Fruit fly (Drosophila melanogaster) whole organism, embryonic: ENCODE results near the gene Nxf3.

ENCODE experiments used
- CG10543 ChIP-seq: fragments of 200-800 bp; sonication (Bioruptor generic); optimal IDR thresholded peaks from 3 replicates; lab custom pipeline; 2017; ENCODE audit warnings: missing biosample characterization, mild to moderate bottlenecking, missing genetic modification characterization, moderate library complexity
- CG12391 ChIP-seq: fragments of 200-800 bp; sonication (Bioruptor generic); optimal IDR thresholded peaks from 3 replicates; lab custom pipeline; 2018; ENCODE audit warnings: missing biosample characterization, mild to moderate bottlenecking, missing genetic modification characterization, moderate library complexity
- CG15073 ChIP-seq: fragments of 200-800 bp; sonication (Bioruptor generic); optimal IDR thresholded peaks from 2 replicates; lab custom pipeline; 2016; ENCODE audit warnings: missing biosample characterization, missing genetic modification characterization
- CG1529 ChIP-seq: fragments of 200-800 bp; sonication (Bioruptor generic); optimal IDR thresholded peaks from 3 replicates; lab custom pipeline; 2018; ENCODE audit warnings: missing biosample characterization, missing genetic modification characterization
- CG15696 ChIP-seq: fragments of 200-800 bp; sonication (Bioruptor generic); optimal IDR thresholded peaks from 2 replicates; lab custom pipeline; 2019; ENCODE audit warnings: missing biosample characterization, mild to moderate bottlenecking, missing genetic modification characterization, moderate library complexity
- CG17359 ChIP-seq: fragments of 200-800 bp; sonication (Bioruptor generic); optimal IDR thresholded peaks from 3 replicates; lab custom pipeline; 2018; ENCODE audit warnings: missing biosample characterization, mild to moderate bottlenecking, missing genetic modification characterization, moderate library complexity
- CG17802 ChIP-seq: fragments of 200-800 bp; sonication (Bioruptor generic); optimal IDR thresholded peaks from 2 replicates; lab custom pipeline; 2018; ENCODE audit warnings: missing biosample characterization, mild to moderate bottlenecking, missing genetic modification characterization, moderate library complexity
- CG17829 ChIP-seq: fragments of 200-800 bp; optimal IDR thresholded peaks from 2 replicates; lab custom pipeline; 2019; ENCODE audit warnings: missing biosample characterization, mild to moderate bottlenecking, missing genetic modification characterization, moderate library complexity
- CG1792 ChIP-seq: fragments of 200-800 bp; sonication (Bioruptor generic); optimal IDR thresholded peaks from 2 replicates; lab custom pipeline; 2016; ENCODE audit warnings: missing biosample characterization, missing genetic modification characterization
- CG18764 ChIP-seq: fragments of 200-800 bp; sonication (Bioruptor generic); optimal IDR thresholded peaks from 3 replicates; lab custom pipeline; 2016; ENCODE audit warnings: missing biosample characterization, missing genetic modification characterization
- CG31388 ChIP-seq: fragments of 200-800 bp; sonication (Bioruptor generic); optimal IDR thresholded peaks from 2 replicates; lab custom pipeline; 2016; ENCODE audit warnings: missing biosample characterization, missing genetic modification characterization
- CG3407 ChIP-seq: fragments of 200-800 bp; sonication (Bioruptor generic); optimal IDR thresholded peaks from 2 replicates; lab custom pipeline; 2018; ENCODE audit warnings: missing biosample characterization, mild to moderate bottlenecking, missing genetic modification characterization
- CG4360 ChIP-seq: fragments of 200-800 bp; sonication (Bioruptor generic); IDR thresholded peaks from 2 replicates; pipeline ENCODE4 v1.3.6; 2022; ENCODE audit warnings: missing biosample characterization, missing genetic modification characterization
- CG6854 ChIP-seq: fragments of 200-800 bp; sonication (Bioruptor generic); optimal IDR thresholded peaks from 3 replicates; lab custom pipeline; 2017; ENCODE audit warnings: missing biosample characterization, mild to moderate bottlenecking, missing genetic modification characterization
- Dll ChIP-seq: fragments of 200-800 bp; sonication (Bioruptor generic); IDR thresholded peaks from 4 replicates; pipeline ENCODE4 v1.3.6; 2022; ENCODE audit warnings: missing biosample characterization, missing genetic modification characterization; ENCODE audit not compliant: partially characterized antibody
- Drgx ChIP-seq: fragments of 200-800 bp; sonication (Bioruptor generic); IDR thresholded peaks from 2 replicates; pipeline ENCODE4 v1.3.6; 2022; ENCODE audit warnings: missing biosample characterization, missing genetic modification characterization
- Gug ChIP-seq: fragments of 200-800 bp; sonication (Bioruptor generic); IDR thresholded peaks from 4 replicates; pipeline ENCODE4 v1.3.6; 2022; ENCODE audit warnings: missing biosample characterization, missing genetic modification characterization
- HHEX ChIP-seq: fragments of 200-800 bp; sonication (Bioruptor generic); optimal IDR thresholded peaks from 3 replicates; lab custom pipeline; 2017; ENCODE audit warnings: missing biosample characterization, mild to moderate bottlenecking, missing genetic modification characterization, missing genetic modification reagents
- MTF-1 ChIP-seq: fragments of 200-800 bp; sonication (Bioruptor generic); optimal IDR thresholded peaks from 2 replicates; lab custom pipeline; 2018; ENCODE audit warnings: missing biosample characterization, mild to moderate bottlenecking, missing genetic modification characterization, borderline replicate concordance
- Max ChIP-seq: fragments of 200-800 bp; sonication (Bioruptor generic); optimal IDR thresholded peaks from 2 replicates; lab custom pipeline; 2016; ENCODE audit warnings: missing biosample characterization, mild to moderate bottlenecking, missing genetic modification characterization
- Meics ChIP-seq: fragments of 200-800 bp; sonication (Bioruptor generic); optimal IDR thresholded peaks from 2 replicates; lab custom pipeline; 2017; ENCODE audit warnings: missing biosample characterization, mild to moderate bottlenecking, missing genetic modification characterization
- Opbp ChIP-seq: fragments of 200-800 bp; sonication (Bioruptor generic); IDR thresholded peaks from 3 replicates; pipeline ENCODE4 v1.3.6; 2022; ENCODE audit warnings: missing biosample characterization, missing genetic modification characterization; ENCODE audit not compliant: partially characterized antibody
- Pdp1 ChIP-seq, 2 experiments: fragments of 200-800 bp; sonication (Bioruptor generic); optimal IDR thresholded peaks; 3 replicates each; lab custom pipeline; 2016; ENCODE audit warnings: missing biosample characterization in 2 of 2, missing genetic modification characterization in 2 of 2, mild to moderate bottlenecking in 1 of 2, moderate library complexity in 1 of 2
- Tbp ChIP-seq: fragments of >200 bp; optimal IDR thresholded peaks from 2 replicates; lab custom pipeline; 2018; ENCODE audit warnings: missing biosample characterization, missing genetic modification characterization
- Trl ChIP-seq, 3 experiments: fragments of >200 bp in 2 of 3; fragments of 200-800 bp in 1 of 3; sonication (Bioruptor generic) in 1 of 3; optimal IDR thresholded peaks; 2 replicates in 1 of 3; 3 replicates in 2 of 3; lab custom pipeline; 2016 to 2017; ENCODE audit warnings: missing biosample characterization in 1 of 3, missing genetic modification characterization in 1 of 3
- amos ChIP-seq: fragments of 200-800 bp; sonication (Bioruptor generic); IDR thresholded peaks from 2 replicates; pipeline ENCODE4 v1.3.6; 2022; ENCODE audit warnings: missing biosample characterization, missing genetic modification characterization; ENCODE audit not compliant: partially characterized antibody
- az2 ChIP-seq: fragments of 200-800 bp; sonication (Bioruptor generic); optimal IDR thresholded peaks from 3 replicates; lab custom pipeline; 2016; ENCODE audit warnings: missing biosample characterization, missing genetic modification characterization
- cas ChIP-seq: fragments of 200-800 bp; sonication (Bioruptor generic); IDR thresholded peaks from 2 replicates; pipeline ENCODE4 v1.3.6; 2022; ENCODE audit warnings: missing biosample characterization, missing genetic modification characterization
- cato ChIP-seq: fragments of 200-800 bp; sonication (Bioruptor generic); optimal IDR thresholded peaks from 2 replicates; lab custom pipeline; 2016; ENCODE audit warnings: missing biosample characterization, missing genetic modification characterization, borderline replicate concordance
- chinmo ChIP-seq: fragments of 200-800 bp; sonication (Bioruptor generic); IDR thresholded peaks from 4 replicates; pipeline ENCODE4 v1.3.6; 2022; ENCODE audit warnings: missing biosample characterization, missing genetic modification characterization; ENCODE audit not compliant: partially characterized antibody
- ci ChIP-seq: fragments of 200-800 bp; sonication (Bioruptor generic); IDR thresholded peaks from 3 replicates; pipeline ENCODE4 v1.3.6; 2022; ENCODE audit warnings: missing biosample characterization, missing genetic modification characterization
- da ChIP-seq: fragments of 200-800 bp; sonication (Bioruptor generic); optimal IDR thresholded peaks from 2 replicates; lab custom pipeline; 2016; ENCODE audit warnings: missing biosample characterization, missing genetic modification characterization
- emc ChIP-seq: fragments of 200-800 bp; sonication (Bioruptor generic); optimal IDR thresholded peaks from 2 replicates; lab custom pipeline; 2016; ENCODE audit warnings: missing biosample characterization, missing genetic modification characterization
- fd3F ChIP-seq: fragments of 200-800 bp; sonication (Bioruptor generic); optimal IDR thresholded peaks from 2 replicates; lab custom pipeline; 2018; ENCODE audit warnings: missing biosample characterization, mild to moderate bottlenecking, missing genetic modification characterization, moderate library complexity
- gem ChIP-seq: fragments of 200-800 bp; sonication (Bioruptor generic); optimal IDR thresholded peaks from 2 replicates; lab custom pipeline; 2019; ENCODE audit warnings: missing biosample characterization, mild to moderate bottlenecking, missing genetic modification characterization, moderate library complexity
- hb ChIP-seq: fragments of 200-800 bp; sonication (Bioruptor generic); IDR thresholded peaks from 3 replicates; pipeline ENCODE4 v1.3.6; 2022; ENCODE audit warnings: missing biosample characterization, missing genetic modification characterization; ENCODE audit not compliant: partially characterized antibody
- hkb ChIP-seq, 2 experiments: fragments of 200-800 bp in 1 of 2; fragments of >200 bp in 1 of 2; sonication (Bioruptor generic) in 1 of 2; IDR thresholded peaks in 1 of 2; optimal IDR thresholded peaks in 1 of 2; 2 replicates each; pipeline versions ENCODE4 v1.3.6 to Lab custom; 2017 to 2022; ENCODE audit warnings: missing biosample characterization in 1 of 2, missing genetic modification characterization in 1 of 2
- jumu ChIP-seq: fragments of 200-800 bp; sonication (Bioruptor generic); optimal IDR thresholded peaks from 3 replicates; lab custom pipeline; 2016; ENCODE audit warnings: missing biosample characterization, missing genetic modification characterization
- nau ChIP-seq: fragments of 200-800 bp; sonication (Bioruptor generic); optimal IDR thresholded peaks from 3 replicates; lab custom pipeline; 2017; ENCODE audit warnings: missing biosample characterization, mild to moderate bottlenecking, missing genetic modification characterization, missing genetic modification reagents
- nom ChIP-seq: fragments of 200-800 bp; sonication (Bioruptor generic); optimal IDR thresholded peaks from 2 replicates; lab custom pipeline; 2017; ENCODE audit warnings: missing biosample characterization, missing genetic modification characterization, mild to moderate bottlenecking, moderate library complexity, missing genetic modification reagents
- sens ChIP-seq: fragments of 200-800 bp; sonication (Bioruptor generic); peaks from one replicate; lab custom pipeline; 2016; ENCODE audit warnings: missing biosample characterization, missing genetic modification characterization
- sna ChIP-seq: fragments of 200-800 bp; sonication (Bioruptor generic); IDR thresholded peaks from 2 replicates; pipeline ENCODE4 v1.3.6; 2022; ENCODE audit warnings: missing biosample characterization, missing genetic modification characterization; ENCODE audit not compliant: partially characterized antibody
- sqz ChIP-seq: fragments of 200-800 bp; sonication (Bioruptor generic); optimal IDR thresholded peaks from 3 replicates; lab custom pipeline; 2018; ENCODE audit warnings: missing biosample characterization, mild to moderate bottlenecking, missing genetic modification characterization
- ttk ChIP-seq: fragments of 200-800 bp; sonication (Bioruptor generic); IDR thresholded peaks from 2 replicates; pipeline ENCODE4 v2.1.2; 2022; ENCODE audit warnings: missing biosample characterization, missing genetic modification characterization

Nxf3 gene

DNA sequence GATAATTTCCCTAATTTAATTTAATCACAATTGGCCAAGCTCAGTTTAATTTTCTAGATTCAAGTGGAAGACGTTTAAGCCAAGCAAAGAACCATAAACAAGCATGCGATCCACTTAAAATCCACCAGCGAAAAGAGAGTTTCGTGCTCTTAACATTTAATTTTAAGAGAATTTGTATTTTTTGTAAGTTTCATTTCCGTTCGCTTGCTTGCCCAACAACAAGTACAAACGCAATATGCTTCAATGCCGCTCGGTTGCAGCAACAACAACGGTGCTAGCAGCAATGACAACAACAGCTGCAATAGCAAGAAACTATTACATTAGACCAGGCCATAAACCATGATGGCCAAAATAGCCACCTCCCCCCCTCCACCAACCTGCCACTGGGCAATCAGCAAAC, 30.1 kb upstream of the Nxf3 start (continued):
- TF ChIP-seq CG12391 (tag; lab: Kevin White, UChicago) (no peak), HHEX (GFP tag; lab: Kevin White, UChicago) (peak; percentile 20), sna (GFP tag; lab: Robert Waterston, UW) (0 out of 2 replicates have a peak, but pooled peaks have one; percentile 16), sens (GFP tag; lab: Kevin White, UChicago) (peak; percentile 57), nom (GFP tag; lab: Kevin White, UChicago) (peak; percentile 39), sqz (GFP tag; lab: Kevin White, UChicago) (peak; percentile 63), amos (GFP tag; lab: Robert Waterston, UW) (no peak), hkb (optimal IDR thresholded peaks at IDR 0.05; lab: Kevin White, UChicago) (no peak), hkb (GFP tag; IDR thresholded peaks at IDR 0.05; lab: Robert Waterston, UW) (peak; percentile 39; the same call in 1 of the 2 replicates), CG4360 (GFP tag; lab: Robert Waterston, UW) (peak; percentile 68)

DNA sequence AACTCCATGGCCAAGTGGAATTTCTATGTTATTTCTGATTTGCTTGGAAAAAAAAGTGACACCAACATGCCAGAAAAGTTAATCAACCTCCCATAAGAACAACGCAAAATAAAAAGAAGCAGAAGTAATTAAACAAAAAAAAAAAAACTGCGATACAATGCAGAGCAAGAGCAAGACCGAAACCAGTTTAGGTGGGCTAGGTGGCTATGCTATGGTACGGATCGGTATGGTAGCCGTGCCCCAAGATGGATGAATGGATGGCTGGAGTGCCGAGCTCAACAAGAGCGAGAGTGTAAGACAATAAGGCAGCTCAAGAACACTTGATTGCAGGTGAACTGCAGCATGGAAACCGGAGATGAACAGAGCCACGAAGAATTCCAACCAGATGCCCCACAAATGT, 28.2 kb upstream of the Nxf3 start:
- TF ChIP-seq chinmo, result 0 out of 4 replicates have a peak, but pooled peaks have one; percentile 56
- TF ChIP-seq CG1792 (GFP tag; lab: Kevin White, UChicago), result no peak
- TF ChIP-seq CG31388 (GFP tag; lab: Kevin White, UChicago), result no peak
- peak; percentile 53; the same call in 1 of the 2 replicates for TF ChIP-seq Drgx

DNA sequence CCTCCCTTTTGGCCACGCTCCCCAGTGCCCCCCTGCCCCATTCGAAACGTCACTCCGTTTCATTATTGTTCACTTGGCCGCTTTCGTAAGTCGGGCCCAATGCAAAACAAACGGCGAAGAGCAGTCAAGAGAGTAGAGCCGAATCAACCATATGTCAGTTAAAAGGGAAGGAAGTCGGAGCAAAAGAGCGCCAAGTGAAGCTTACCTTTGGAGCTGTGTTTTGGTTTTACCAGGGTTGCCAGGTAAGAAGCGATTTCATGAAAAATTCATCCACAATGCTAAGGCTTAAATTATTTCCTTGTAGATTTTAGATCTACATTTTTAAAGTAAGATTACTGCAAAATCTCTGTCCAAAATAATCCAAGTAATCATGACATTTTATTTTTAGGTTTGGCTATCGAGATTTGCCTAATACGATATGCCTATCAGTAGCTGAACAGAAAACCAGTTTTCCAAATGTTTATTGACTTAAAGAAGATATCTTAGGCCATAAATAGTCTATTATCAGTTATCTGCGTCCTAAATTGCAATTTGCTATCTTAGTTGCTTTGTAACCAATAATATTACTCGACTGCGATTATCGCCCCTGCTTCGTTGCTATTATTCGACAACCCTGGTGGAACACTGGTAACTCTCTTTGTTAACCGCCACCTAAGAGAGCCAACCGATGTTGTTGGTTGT, 26.4 kb upstream of the Nxf3 start:
- TF ChIP-seq CG3407 (GFP tag; lab: Kevin White, UChicago) (peak; percentile 62), da (GFP tag; lab: Kevin White, UChicago) (peak; percentile 89), cas (GFP tag; lab: Robert Waterston, UW) (peak; percentile 12), cato (peak; percentile 83), Opbp (no peak), jumu (peak; percentile 79), Dll (no peak), emc (GFP tag; lab: Kevin White, UChicago) (peak; percentile 76), CG18764 (GFP tag; lab: Kevin White, UChicago) (peak; percentile 73), Max (GFP tag; lab: Kevin White, UChicago) (peak; percentile 87), nau (GFP tag; lab: Kevin White, UChicago) (peak; percentile 90), CG17359 (peak; percentile 78), gem (tag; lab: Kevin White, UChicago) (peak; percentile 90), Pdp1 (GFP tag; optimal IDR thresholded peaks at IDR 0.05; lab: Kevin White, UChicago) (peak; percentile 80 to 90), Meics (GFP tag; lab: Kevin White, UChicago) (no peak), CG15696 (peak; percentile 70), MTF-1 (GFP tag; lab: Kevin White, UChicago) (no peak), Trl (optimal IDR thresholded peaks at IDR 0.05; lab: Kevin White, UChicago) (peak; percentile 51 to 59), Trl (GFP tag; optimal IDR thresholded peaks at IDR 0.05; lab: Kevin White, UChicago) (peak; percentile 68), CG17802 (tag; lab: Kevin White, UChicago) (peak; percentile 36), fd3F (peak; percentile 84), Tbp (GFP tag; lab: Kevin White, UChicago) (no peak), Gug (GFP tag; lab: Robert Waterston, UW) (peak; percentile 67; the same call in 3 of the 4 replicates), az2 (GFP tag; lab: Kevin White, UChicago) (peak; percentile 88), hb (no peak), ttk (GFP tag; lab: Robert Waterston, UW) (peak; percentile 58), CG15073 (GFP tag; lab: Kevin White, UChicago) (no peak), CG17829 (tag; lab: Kevin White, UChicago) (peak; percentile 90), CG10543 (GFP tag; lab: Kevin White, UChicago) (peak; percentile 93), CG1529 (GFP tag; lab: Kevin White, UChicago) (peak; percentile 88), ci (GFP tag; lab: Robert Waterston, UW) (peak; percentile 42; the same call in 1 of the 3 replicates), CG6854 (GFP tag; lab: Kevin White, UChicago) (peak; percentile 84)
